Fruit fly (Drosophila melanogaster): Measurements from ENCODE around the gene betaTub85D.
A peak's percentile ranks its signal among the peaks of the same experiment; 100 is the strongest.

Gene betaTub85D

DNA sequence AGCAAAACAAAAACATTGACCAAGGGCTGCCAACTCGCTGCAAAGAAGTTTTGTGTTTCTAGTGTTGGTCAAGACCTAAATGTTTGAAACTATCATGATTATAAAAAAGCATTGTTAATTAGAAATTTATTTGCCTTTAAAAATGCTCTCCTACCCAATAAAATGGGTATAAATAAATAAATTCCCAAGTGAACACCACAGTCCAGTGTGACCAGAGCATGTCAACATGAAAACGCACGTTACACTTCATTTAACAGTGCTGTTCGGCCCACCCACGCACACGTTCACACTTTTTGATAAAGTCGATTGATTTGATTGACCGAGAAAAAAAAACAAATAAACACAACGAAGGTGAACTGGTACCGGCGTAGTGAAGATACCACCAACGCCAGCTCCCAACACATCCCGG is 6.0 kb downstream of the betaTub85D start, which contains the start of the genes CG9356, BBIP1 and CG8135 (continued):
- TF ChIP-seq Sry-δ (GFP tag; optimal IDR thresholded peaks at IDR 0.05) = peak; percentile 72
- peak; percentile 65 for TF ChIP-seq CG4820 (GFP tag; optimal IDR thresholded peaks at IDR 0.05)
- peak; percentile 58 for TF ChIP-seq NK7.1 (GFP tag; optimal IDR thresholded peaks at IDR 0.05)
- peak; percentile 77 for TF ChIP-seq Hmr (GFP tag; optimal IDR thresholded peaks at IDR 0.05)
- no peak for TF ChIP-seq Bgb (GFP tag; IDR thresholded peaks at IDR 0.05; ENCODE audit: partially characterized antibody)
- TF ChIP-seq HLH4C (GFP tag; IDR thresholded peaks at IDR 0.05; ENCODE audit: partially characterized antibody) = no peak
- TF ChIP-seq disco-r (GFP tag; optimal IDR thresholded peaks at IDR 0.05) = no peak
- no peak for TF ChIP-seq wdn (GFP tag; IDR thresholded peaks at IDR 0.05)
- no peak for TF ChIP-seq CG7839 (tag; optimal IDR thresholded peaks at IDR 0.05)
- no peak for TF ChIP-seq fd64A (GFP tag; optimal IDR thresholded peaks at IDR 0.05)
- peak; percentile 57 for TF ChIP-seq kay (GFP tag; optimal IDR thresholded peaks at IDR 0.05)
- TF ChIP-seq CG11085 (GFP tag; IDR thresholded peaks at IDR 0.05) = no peak
- TF ChIP-seq Six4 (GFP tag; optimal IDR thresholded peaks at IDR 0.05) = peak; percentile 75
- TF ChIP-seq CG13424 (tag; optimal IDR thresholded peaks at IDR 0.05) = peak; percentile 71
- TF ChIP-seq CG15011 (GFP tag; optimal IDR thresholded peaks at IDR 0.05) = no peak
- peak; percentile 73 for TF ChIP-seq Antp (GFP tag; optimal IDR thresholded peaks at IDR 0.05)
- no peak for TF ChIP-seq ATbp (GFP tag; optimal IDR thresholded peaks at IDR 0.05)
- TF ChIP-seq CG17829 (tag; optimal IDR thresholded peaks at IDR 0.05) = peak; percentile 78
- peak; percentile 70 for TF ChIP-seq mirr (GFP tag; optimal IDR thresholded peaks at IDR 0.05)
- peak; percentile 0 for TF ChIP-seq CG4328 (GFP tag; optimal IDR thresholded peaks at IDR 0.05)
- no peak for TF ChIP-seq Jarid2 (GFP tag; optimal IDR thresholded peaks at IDR 0.05)
- TF ChIP-seq odd (GFP tag; optimal IDR thresholded peaks at IDR 0.05) = no peak
- no peak for TF ChIP-seq ssp (GFP tag; IDR thresholded peaks at IDR 0.05)
- no peak for TF ChIP-seq CG14965 (GFP tag; optimal IDR thresholded peaks at IDR 0.05; ENCODE audit: borderline replicate concordance)
- no peak for TF ChIP-seq gem (tag; optimal IDR thresholded peaks at IDR 0.05)
- no peak for TF ChIP-seq CG10431 (GFP tag; optimal IDR thresholded peaks at IDR 0.05)
- TF ChIP-seq CG3407 (GFP tag; optimal IDR thresholded peaks at IDR 0.05) = peak; percentile 45
- no peak; the same call in 1 of the 2 replicates for TF ChIP-seq sens-2 (GFP tag; IDR thresholded peaks at IDR 0.05)
- TF ChIP-seq Meics (GFP tag; optimal IDR thresholded peaks at IDR 0.05) = peak; percentile 41
- TF ChIP-seq insv (GFP tag; optimal IDR thresholded peaks at IDR 0.05) = peak in 1 of 2 experiments; percentile 34
- TF ChIP-seq CG7745 (tag; optimal IDR thresholded peaks at IDR 0.05) = no peak
- TF ChIP-seq pzg (GFP tag; optimal IDR thresholded peaks at IDR 0.05) = peak; percentile 96
- TF ChIP-seq CG3726 (GFP tag; IDR thresholded peaks at IDR 0.05) = no peak
- TF ChIP-seq Rx (GFP tag; IDR thresholded peaks at IDR 0.05) = peak; percentile 71
- peak; percentile 80 for TF ChIP-seq CG34422 (GFP tag; IDR thresholded peaks at IDR 0.05)
- no peak for TF ChIP-seq br (optimal IDR thresholded peaks at IDR 0.05)
- TF ChIP-seq CG13624 (GFP tag; optimal IDR thresholded peaks at IDR 0.05) = peak; percentile 90
- TF ChIP-seq CG6854 (GFP tag; optimal IDR thresholded peaks at IDR 0.05) = peak; percentile 22
- peak; percentile 26 for TF ChIP-seq tap (tag; optimal IDR thresholded peaks at IDR 0.05)
- peak; percentile 66 for TF ChIP-seq grau (tag; optimal IDR thresholded peaks at IDR 0.05)
- TF ChIP-seq CG14441 (GFP tag; IDR thresholded peaks at IDR 0.05) = peak; percentile 45; the same call in 1 of the 2 replicates
- TF ChIP-seq CG12769 (tag; optimal IDR thresholded peaks at IDR 0.05) = no peak
- peak; percentile 61 for TF ChIP-seq Abd-B (GFP tag; optimal IDR thresholded peaks at IDR 0.05)
- TF ChIP-seq zfh1 (GFP tag; IDR thresholded peaks at IDR 0.05) = peak; percentile 68; the same call in 2 of the 3 replicates
- peak; percentile 90 for TF ChIP-seq CG14710 (tag; optimal IDR thresholded peaks at IDR 0.05)
- TF ChIP-seq CG10654 (GFP tag; optimal IDR thresholded peaks at IDR 0.05) = peak; percentile 78
- TF ChIP-seq PHDP (tag; optimal IDR thresholded peaks at IDR 0.05) = peak; percentile 73
- TF ChIP-seq crp (GFP tag; optimal IDR thresholded peaks at IDR 0.05) = peak in 1 of 2 experiments; percentile 37
- TF ChIP-seq fd102C (GFP tag; optimal IDR thresholded peaks at IDR 0.05) = peak; percentile 38
- no peak for TF ChIP-seq CG11723 (GFP tag; optimal IDR thresholded peaks at IDR 0.05)
- peak; percentile 79 for TF ChIP-seq CG4854 (GFP tag; optimal IDR thresholded peaks at IDR 0.05)

Measured in whole organism, embryonic.